Fruit fly (Drosophila melanogaster): ENCODE results near the gene mRpS34.

dm6 chr3L:16339463-16339862, 8.4 kb upstream of the mRpS34 start:
- TF ChIP-seq CTCF (optimal IDR thresholded peaks at IDR 0.05) = no peak
- TF ChIP-seq CG8478 (optimal IDR thresholded peaks at IDR 0.05) = no peak

Measured in S2 (cell line).